Worm (Caenorhabditis elegans) whole organism, L3 larva: Measurements from ENCODE around the gene egl-27.

Source experiments
- R02D3.7 ChIP-seq: fragments of 150-350 bp; optimal IDR thresholded peaks from 2 replicates; lab custom pipeline; 2014; ENCODE audit warnings: missing biosample characterization, missing genetic modification characterization
- ZK546.5 ChIP-seq: sonication (generic microtip); optimal IDR thresholded peaks from 2 replicates; lab custom pipeline; 2017; ENCODE audit warnings: missing biosample characterization, missing genetic modification characterization
- aly-2 ChIP-seq: fragments of 150-350 bp; optimal IDR thresholded peaks from 2 replicates; lab custom pipeline; 2014; ENCODE audit warnings: missing biosample characterization, missing genetic modification characterization
- ama-1 ChIP-seq: fragments of 150-350 bp; optimal IDR thresholded peaks from 2 replicates; lab custom pipeline; 2018
- ceh-16 ChIP-seq: sonication (generic microtip); optimal IDR thresholded peaks from 2 replicates; lab custom pipeline; 2017; ENCODE audit warnings: missing biosample characterization, missing genetic modification characterization
- ceh-28 ChIP-seq: fragments of 150-350 bp; optimal IDR thresholded peaks from 2 replicates; lab custom pipeline; 2014; ENCODE audit warnings: missing biosample characterization, missing genetic modification reagents, missing genetic modification characterization
- ceh-82 ChIP-seq: fragments of 150-350 bp; optimal IDR thresholded peaks from 2 replicates; lab custom pipeline; 2014; ENCODE audit warnings: missing biosample characterization, missing genetic modification characterization
- ceh-9 ChIP-seq: sonication (generic microtip); optimal IDR thresholded peaks from 2 replicates; lab custom pipeline; 2018; ENCODE audit warnings: missing biosample characterization, missing genetic modification characterization
- daf-12 ChIP-seq: fragments of 150-350 bp; optimal IDR thresholded peaks from 2 replicates; lab custom pipeline; 2014; ENCODE audit warnings: missing biosample characterization, missing genetic modification reagents, missing genetic modification characterization
- egl-27 ChIP-seq: sonication (generic microtip); optimal IDR thresholded peaks from 4 replicates; lab custom pipeline; 2017; ENCODE audit warnings: missing biosample characterization, missing genetic modification reagents, missing genetic modification characterization
- egl-5 ChIP-seq: fragments of 150-350 bp; optimal IDR thresholded peaks from 2 replicates; lab custom pipeline; 2017; ENCODE audit warnings: missing biosample characterization, missing genetic modification reagents, missing genetic modification characterization, inconsistent platforms
- elt-1 ChIP-seq: fragments of 150-350 bp; optimal IDR thresholded peaks from 2 replicates; lab custom pipeline; 2014; ENCODE audit warnings: missing biosample characterization, missing genetic modification characterization
- elt-2 ChIP-seq: sonication (generic microtip); optimal IDR thresholded peaks from 2 replicates; lab custom pipeline; 2016; ENCODE audit warnings: missing genetic modification reagents, mild to moderate bottlenecking, missing genetic modification characterization, missing compliant biosample characterization
- elt-3 ChIP-seq, 3 experiments: fragments of 150-350 bp in 1 of 3; sonication (generic microtip) in 2 of 3; optimal IDR thresholded peaks; 2 replicates in 2 of 3; 4 replicates in 1 of 3; lab custom pipeline; 2014 to 2017; ENCODE audit warnings: missing biosample characterization in 3 of 3, missing genetic modification characterization in 3 of 3
- eor-1 ChIP-seq, 2 experiments: fragments of 150-350 bp; optimal IDR thresholded peaks; 2 replicates each; lab custom pipeline; 2014 to 2018; ENCODE audit warnings: missing biosample characterization in 2 of 2, missing genetic modification characterization in 2 of 2
- fkh-10 ChIP-seq: sonication (generic microtip); optimal IDR thresholded peaks from 2 replicates; lab custom pipeline; 2017; ENCODE audit warnings: missing biosample characterization, missing genetic modification reagents, missing genetic modification characterization
- fkh-2 ChIP-seq: fragments of 150-350 bp; optimal IDR thresholded peaks from 2 replicates; lab custom pipeline; 2014; ENCODE audit warnings: missing biosample characterization, missing genetic modification reagents, missing genetic modification characterization
- fos-1 ChIP-seq: fragments of 150-350 bp; optimal IDR thresholded peaks from 2 replicates; lab custom pipeline; 2014; ENCODE audit warnings: missing biosample characterization, missing genetic modification characterization
- hmg-11 ChIP-seq: sonication (generic microtip); optimal IDR thresholded peaks from 2 replicates; lab custom pipeline; 2016; ENCODE audit warnings: missing genetic modification characterization, missing compliant biosample characterization
- jun-1 ChIP-seq: fragments of 150-350 bp; optimal IDR thresholded peaks from 2 replicates; lab custom pipeline; 2014; ENCODE audit warnings: missing biosample characterization, missing genetic modification reagents, missing genetic modification characterization
- lin-15B ChIP-seq: fragments of 150-350 bp; optimal IDR thresholded peaks from 2 replicates; lab custom pipeline; 2014; ENCODE audit warnings: missing biosample characterization, missing genetic modification characterization
- lin-39 ChIP-seq: fragments of 150-350 bp; optimal IDR thresholded peaks from 2 replicates; lab custom pipeline; 2018; ENCODE audit warnings: missing biosample characterization, missing genetic modification reagents, missing genetic modification characterization
- lsy-12 ChIP-seq: sonication (generic microtip); optimal IDR thresholded peaks from 2 replicates; lab custom pipeline; 2016; ENCODE audit warnings: mild to moderate bottlenecking, missing genetic modification characterization, missing compliant biosample characterization
- mdl-1 ChIP-seq: fragments of 150-350 bp; optimal IDR thresholded peaks from 2 replicates; lab custom pipeline; 2014; ENCODE audit warnings: missing biosample characterization, missing genetic modification characterization
- mml-1 ChIP-seq: fragments of 150-350 bp; sonication (generic microtip); optimal IDR thresholded peaks from 3 replicates; lab custom pipeline; 2014; ENCODE audit warnings: missing biosample characterization, missing genetic modification characterization
- nfya-1 ChIP-seq: sonication (generic microtip); optimal IDR thresholded peaks from 2 replicates; lab custom pipeline; 2017; ENCODE audit warnings: missing genetic modification characterization, mild to moderate bottlenecking, missing compliant biosample characterization, antibody characterized with exemption, moderate library complexity; ENCODE audit not compliant: insufficient read depth
- nhr-11 ChIP-seq: fragments of 150-350 bp; optimal IDR thresholded peaks from 2 replicates; lab custom pipeline; 2014; ENCODE audit warnings: missing biosample characterization, missing genetic modification characterization
- nhr-12 ChIP-seq: fragments of 150-350 bp; optimal IDR thresholded peaks from 2 replicates; lab custom pipeline; 2014; ENCODE audit warnings: missing biosample characterization, missing genetic modification characterization
- nhr-23 ChIP-seq: fragments of 150-350 bp; optimal IDR thresholded peaks from 2 replicates; lab custom pipeline; 2014; ENCODE audit warnings: missing biosample characterization, missing genetic modification reagents, missing genetic modification characterization
- nhr-237 ChIP-seq: fragments of 150-350 bp; optimal IDR thresholded peaks from 2 replicates; lab custom pipeline; 2014; ENCODE audit warnings: missing biosample characterization, missing genetic modification characterization
- nhr-25 ChIP-seq: sonication (generic microtip); optimal IDR thresholded peaks from 2 replicates; lab custom pipeline; 2017; ENCODE audit warnings: missing biosample characterization, missing genetic modification characterization
- nhr-28 ChIP-seq: fragments of 150-350 bp; optimal IDR thresholded peaks from 2 replicates; lab custom pipeline; 2014; ENCODE audit warnings: missing biosample characterization, missing genetic modification characterization
- nhr-43 ChIP-seq: sonication (generic microtip); optimal IDR thresholded peaks from 2 replicates; lab custom pipeline; 2016; ENCODE audit warnings: mild to moderate bottlenecking, missing genetic modification characterization, missing compliant biosample characterization; ENCODE audit not compliant: poor library complexity, severe bottlenecking
- nhr-67 ChIP-seq: fragments of 150-350 bp; optimal IDR thresholded peaks from 2 replicates; lab custom pipeline; 2014; ENCODE audit warnings: missing biosample characterization, missing genetic modification characterization
- nhr-76 ChIP-seq: fragments of 150-350 bp; sonication (generic microtip); optimal IDR thresholded peaks from 5 replicates; lab custom pipeline; 2014; ENCODE audit warnings: missing biosample characterization, missing genetic modification characterization
- nhr-77 ChIP-seq: fragments of 150-350 bp; optimal IDR thresholded peaks from 2 replicates; lab custom pipeline; 2014; ENCODE audit warnings: missing biosample characterization, missing genetic modification characterization
- pha-4 ChIP-seq: fragments of 150-350 bp; optimal IDR thresholded peaks from 2 replicates; lab custom pipeline; 2014; ENCODE audit warnings: missing biosample characterization, missing genetic modification reagents, missing genetic modification characterization
- pqm-1 ChIP-seq: fragments of 150-350 bp; optimal IDR thresholded peaks from 2 replicates; lab custom pipeline; 2017; ENCODE audit warnings: missing biosample characterization, missing genetic modification characterization, inconsistent platforms
- sea-2 ChIP-seq: fragments of 150-350 bp; sonication (generic microtip); optimal IDR thresholded peaks from 4 replicates; lab custom pipeline; 2014; ENCODE audit warnings: missing biosample characterization, missing genetic modification reagents, missing genetic modification characterization
- skn-1 ChIP-seq: fragments of 150-350 bp; optimal IDR thresholded peaks from 2 replicates; lab custom pipeline; 2014; ENCODE audit warnings: missing biosample characterization, missing genetic modification characterization
- snpc-4 ChIP-seq: fragments of 150-350 bp; optimal IDR thresholded peaks from 2 replicates; lab custom pipeline; 2014; ENCODE audit warnings: missing biosample characterization, missing genetic modification characterization
- tbx-2 ChIP-seq: sonication (generic microtip); optimal IDR thresholded peaks from 2 replicates; lab custom pipeline; 2016; ENCODE audit warnings: mild to moderate bottlenecking, missing genetic modification characterization, missing compliant biosample characterization
- unc-39 ChIP-seq: sonication (generic microtip); optimal IDR thresholded peaks from 4 replicates; lab custom pipeline; 2017; ENCODE audit warnings: missing biosample characterization, missing genetic modification characterization
- unc-62 ChIP-seq: fragments of 150-350 bp; sonication (generic microtip); optimal IDR thresholded peaks from 4 replicates; lab custom pipeline; 2014; ENCODE audit warnings: missing biosample characterization, missing genetic modification reagents, missing genetic modification characterization
- zag-1 ChIP-seq: fragments of 150-350 bp; optimal IDR thresholded peaks from 2 replicates; lab custom pipeline; 2014; ENCODE audit warnings: missing biosample characterization, missing genetic modification characterization
- ztf-11 ChIP-seq: fragments of 150-350 bp; optimal IDR thresholded peaks from 2 replicates; lab custom pipeline; 2014; ENCODE audit warnings: missing biosample characterization, missing genetic modification characterization
- ztf-4 ChIP-seq: fragments of 150-350 bp; optimal IDR thresholded peaks from 2 replicates; lab custom pipeline; 2014; ENCODE audit warnings: missing biosample characterization, missing genetic modification characterization

Gene egl-27

DNA sequence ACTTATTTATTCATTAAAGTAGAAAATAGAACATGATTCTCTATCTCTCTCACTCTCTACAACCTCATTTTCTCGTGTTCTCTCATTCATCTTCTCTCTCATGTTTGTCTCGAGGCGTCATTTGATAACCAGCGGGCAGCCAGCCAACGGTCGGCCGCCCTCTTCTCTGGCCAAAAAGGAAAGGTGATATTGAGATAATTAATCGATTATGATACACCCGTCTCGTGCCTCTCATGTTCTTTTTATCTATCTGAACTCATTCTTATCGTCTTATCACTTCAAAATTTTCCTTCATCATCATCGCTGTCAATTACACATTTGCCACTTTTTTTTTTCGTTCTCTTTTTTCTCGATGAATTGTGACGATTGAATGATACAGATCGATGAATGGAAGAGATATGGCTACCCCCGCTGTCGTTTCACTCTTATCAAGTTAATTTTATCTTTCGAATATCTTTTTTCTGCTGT is 7.9 kb downstream of the egl-27 start:
- TF ChIP-seq nfya-1 (tag; lab: Kevin White, UChicago) = peak; percentile 85
- no peak for TF ChIP-seq ceh-16 (tag; lab: Kevin White, UChicago)
- no peak for TF ChIP-seq aly-2 (tag; lab: Kevin White, UChicago)
- TF ChIP-seq zag-1 (tag; lab: Kevin White, UChicago) = no peak
- peak; percentile 49 for TF ChIP-seq lin-39
- no peak for TF ChIP-seq ztf-4
- TF ChIP-seq fkh-10 (GFP tag; lab: Kevin White, UChicago) = no peak
- TF ChIP-seq ztf-11 (tag; lab: Kevin White, UChicago) = no peak
- peak; percentile 87 for TF ChIP-seq jun-1 (tag; lab: Kevin White, UChicago)
- peak; percentile 95 for TF ChIP-seq nhr-43
- TF ChIP-seq fos-1 (tag; lab: Kevin White, UChicago) = peak; percentile 36
- TF ChIP-seq nhr-23 (tag; lab: Kevin White, UChicago) = peak; percentile 94
- TF ChIP-seq egl-5 (tag; lab: Kevin White, UChicago) = no peak
- TF ChIP-seq fkh-2 (tag; lab: Kevin White, UChicago) = no peak
- peak; percentile 84 for TF ChIP-seq snpc-4 (tag; lab: Kevin White, UChicago)
- no peak for TF ChIP-seq ceh-82 (tag; lab: Kevin White, UChicago)
- no peak for TF ChIP-seq nhr-28 (tag; lab: Kevin White, UChicago)
- TF ChIP-seq egl-27 (tag; lab: Kevin White, UChicago) = peak; percentile 99
- peak; percentile 93 for TF ChIP-seq pha-4 (tag; lab: Kevin White, UChicago)
- TF ChIP-seq daf-12 (tag; lab: Kevin White, UChicago) = no peak
- no peak for TF ChIP-seq nhr-12
- peak; percentile 90 for TF ChIP-seq ceh-28 (tag; lab: Kevin White, UChicago)
- peak; percentile 95 for TF ChIP-seq pqm-1 (tag; lab: Kevin White, UChicago)
- no peak for TF ChIP-seq mml-1 (tag; lab: Kevin White, UChicago)
- peak; percentile 56 for TF ChIP-seq mdl-1
- no peak for TF ChIP-seq ZK546.5 (tag; lab: Kevin White, UChicago)
- TF ChIP-seq R02D3.7 = peak; percentile 54
- peak; percentile 44 for TF ChIP-seq nhr-76 (tag; lab: Kevin White, UChicago)
- no peak for TF ChIP-seq nhr-67 (tag; lab: Kevin White, UChicago)
- TF ChIP-seq nhr-11 = no peak
- TF ChIP-seq nhr-77 (tag; lab: Kevin White, UChicago) = no peak
- TF ChIP-seq lsy-12 (tag; lab: Kevin White, UChicago) = peak; percentile 73
- TF ChIP-seq tbx-2 (tag; lab: Kevin White, UChicago) = peak; percentile 83
- peak; percentile 73 to 97 (median 76) for TF ChIP-seq elt-3 (tag; optimal IDR thresholded peaks at IDR 0.05; lab: Kevin White, UChicago)
- peak; percentile 31 for TF ChIP-seq ama-1
- TF ChIP-seq hmg-11 (tag; lab: Kevin White, UChicago) = peak; percentile 37
- TF ChIP-seq ceh-9 = no peak
- TF ChIP-seq eor-1 (tag; optimal IDR thresholded peaks at IDR 0.05; lab: Kevin White, UChicago) = no peak
- no peak for TF ChIP-seq nhr-237
- TF ChIP-seq sea-2 (GFP tag; lab: Kevin White, UChicago) = no peak
- TF ChIP-seq unc-62 (GFP tag; lab: Kevin White, UChicago) = peak; percentile 73
- TF ChIP-seq skn-1 (tag; lab: Kevin White, UChicago) = peak; percentile 73
- TF ChIP-seq nhr-25 = peak; percentile 80
- no peak for TF ChIP-seq unc-39 (tag; lab: Kevin White, UChicago)
- peak; percentile 83 for TF ChIP-seq elt-1 (tag; lab: Kevin White, UChicago)
- TF ChIP-seq elt-2 (tag; lab: Kevin White, UChicago) = peak; percentile 100
- no peak for TF ChIP-seq lin-15B (tag; lab: Kevin White, UChicago)
- TF ChIP-seq, all 47 proteins: peak for 24
